Worm (Caenorhabditis elegans) whole organism, late embryonic: ENCODE results near the gene sek-5.

ENCODE experiments used
- C08G9.2 ChIP-seq: sonication (generic microtip); optimal IDR thresholded peaks from 2 replicates; lab custom pipeline; 2016; ENCODE audit warnings: mild to moderate bottlenecking, missing genetic modification characterization, moderate library complexity, missing compliant biosample characterization
- C38D4.7 ChIP-seq: fragments of 200-800 bp; sonication (Bioruptor generic); optimal IDR thresholded peaks from 2 replicates; lab custom pipeline; 2018; ENCODE audit warnings: mild to moderate bottlenecking, missing genetic modification characterization, moderate library complexity, missing compliant biosample characterization
- F13H6.1 ChIP-seq: sonication (generic microtip); optimal IDR thresholded peaks from 2 replicates; lab custom pipeline; 2016; ENCODE audit warnings: missing genetic modification characterization, missing compliant biosample characterization
- K02D7.2 ChIP-seq: sonication (generic microtip); optimal IDR thresholded peaks from 2 replicates; lab custom pipeline; 2017; ENCODE audit warnings: mild to moderate bottlenecking, missing genetic modification characterization, missing compliant biosample characterization
- Y22D7AL.16 ChIP-seq: sonication (generic microtip); optimal IDR thresholded peaks from 2 replicates; lab custom pipeline; 2016; ENCODE audit warnings: missing genetic modification characterization, missing compliant biosample characterization
- ahr-1 ChIP-seq: sonication (generic microtip); optimal IDR thresholded peaks from 2 replicates; lab custom pipeline; 2016; ENCODE audit warnings: missing genetic modification characterization, missing compliant biosample characterization
- ama-1 ChIP-seq: fragments of 150-350 bp; optimal IDR thresholded peaks from 2 replicates; lab custom pipeline; 2014
- ceh-14 ChIP-seq: sonication (generic microtip); optimal IDR thresholded peaks from 2 replicates; lab custom pipeline; 2016; ENCODE audit warnings: missing genotype, missing genetic modification characterization, missing compliant biosample characterization
- ceh-19 ChIP-seq: fragments of 200-800 bp; sonication (Bioruptor generic); optimal IDR thresholded peaks from 2 replicates; lab custom pipeline; 2018; ENCODE audit warnings: mild to moderate bottlenecking, missing genetic modification characterization, missing compliant biosample characterization
- ceh-22 ChIP-seq: sonication (generic microtip); optimal IDR thresholded peaks from 2 replicates; lab custom pipeline; 2017; ENCODE audit warnings: missing biosample characterization, missing genetic modification characterization
- ceh-30 ChIP-seq: fragments of 150-350 bp; optimal IDR thresholded peaks from 2 replicates; lab custom pipeline; 2014; ENCODE audit warnings: missing biosample characterization, missing genetic modification characterization
- ceh-31 ChIP-seq: sonication (generic microtip); optimal IDR thresholded peaks from 2 replicates; lab custom pipeline; 2016; ENCODE audit warnings: missing genetic modification characterization, missing compliant biosample characterization
- ceh-34 ChIP-seq: sonication (generic microtip); optimal IDR thresholded peaks from 2 replicates; lab custom pipeline; 2016; ENCODE audit warnings: mild to moderate bottlenecking, missing genetic modification characterization, missing compliant biosample characterization
- ceh-45 ChIP-seq: fragments of 200-800 bp; sonication (Bioruptor generic); IDR thresholded peaks from 2 replicates; pipeline ENCODE4 v1.3.6; 2022; ENCODE audit warnings: missing genetic modification reagents, missing genetic modification characterization, missing compliant biosample characterization
- ceh-6 ChIP-seq: fragments of 200-800 bp; sonication (Bioruptor generic); optimal IDR thresholded peaks from 2 replicates; lab custom pipeline; 2018; ENCODE audit warnings: mild to moderate bottlenecking, missing genetic modification characterization, missing compliant biosample characterization
- che-1 ChIP-seq: sonication (generic microtip); optimal IDR thresholded peaks from 2 replicates; lab custom pipeline; 2016; ENCODE audit warnings: mild to moderate bottlenecking, missing genetic modification characterization, missing compliant biosample characterization
- dve-1 ChIP-seq: sonication (generic microtip); optimal IDR thresholded peaks from 2 replicates; lab custom pipeline; 2017; ENCODE audit warnings: antibody characterized with exemption, mild to moderate bottlenecking, missing genetic modification characterization, missing compliant biosample characterization
- elt-2 ChIP-seq: sonication (generic microtip); optimal IDR thresholded peaks from 2 replicates; lab custom pipeline; 2016; ENCODE audit warnings: missing genetic modification reagents, missing genetic modification characterization, missing compliant biosample characterization
- elt-4 ChIP-seq: sonication (generic microtip); optimal IDR thresholded peaks from 2 replicates; lab custom pipeline; 2016; ENCODE audit warnings: missing genetic modification characterization, missing compliant biosample characterization
- ets-4 ChIP-seq: sonication (generic microtip); optimal IDR thresholded peaks from 2 replicates; lab custom pipeline; 2016; ENCODE audit warnings: missing genetic modification characterization, missing compliant biosample characterization
- eyg-1 ChIP-seq: sonication (generic microtip); optimal IDR thresholded peaks from 2 replicates; lab custom pipeline; 2016; ENCODE audit warnings: missing genotype, missing genetic modification characterization, missing compliant biosample characterization
- fax-1 ChIP-seq: sonication (generic microtip); optimal IDR thresholded peaks from 2 replicates; lab custom pipeline; 2016; ENCODE audit warnings: missing genotype, missing genetic modification characterization, missing compliant biosample characterization
- gmeb-2 ChIP-seq: sonication (generic microtip); optimal IDR thresholded peaks from 2 replicates; lab custom pipeline; 2016; ENCODE audit warnings: missing genetic modification characterization, inconsistent platforms, missing compliant biosample characterization
- hlh-13 ChIP-seq: fragments of 200-800 bp; sonication (Bioruptor generic); optimal IDR thresholded peaks from 2 replicates; lab custom pipeline; 2018; ENCODE audit warnings: mild to moderate bottlenecking, missing genetic modification characterization, missing compliant biosample characterization
- hlh-15 ChIP-seq: sonication (generic microtip); optimal IDR thresholded peaks from 2 replicates; lab custom pipeline; 2016; ENCODE audit warnings: missing genetic modification characterization, missing compliant biosample characterization
- hlh-6 ChIP-seq: sonication (generic microtip); optimal IDR thresholded peaks from 2 replicates; lab custom pipeline; 2016; ENCODE audit warnings: missing genotype, missing genetic modification characterization, missing compliant biosample characterization
- hlh-8 ChIP-seq: sonication (generic microtip); optimal IDR thresholded peaks from 2 replicates; lab custom pipeline; 2016; ENCODE audit warnings: missing genotype, missing genetic modification characterization, missing compliant biosample characterization
- lim-6 ChIP-seq: sonication (generic microtip); optimal IDR thresholded peaks from 2 replicates; lab custom pipeline; 2016; ENCODE audit warnings: missing genetic modification characterization, missing compliant biosample characterization
- lin-11 ChIP-seq: fragments of 200-800 bp; sonication (Bioruptor generic); optimal IDR thresholded peaks from 2 replicates; lab custom pipeline; 2018; ENCODE audit warnings: mild to moderate bottlenecking, missing genetic modification characterization, missing compliant biosample characterization
- madf-2 ChIP-seq: sonication (generic microtip); optimal IDR thresholded peaks from 2 replicates; lab custom pipeline; 2017; ENCODE audit warnings: missing genetic modification characterization, missing compliant biosample characterization
- nfya-1 ChIP-seq: sonication (generic microtip); optimal IDR thresholded peaks from 2 replicates; lab custom pipeline; 2017; ENCODE audit warnings: missing genetic modification characterization, mild to moderate bottlenecking, missing compliant biosample characterization, antibody characterized with exemption, moderate library complexity
- nhr-11 ChIP-seq: fragments of 150-350 bp; optimal IDR thresholded peaks from 2 replicates; lab custom pipeline; 2014; ENCODE audit warnings: missing biosample characterization, missing genetic modification characterization
- nhr-232 ChIP-seq: sonication (generic microtip); optimal IDR thresholded peaks from 2 replicates; lab custom pipeline; 2016; ENCODE audit warnings: missing genetic modification characterization, missing compliant biosample characterization
- npax-4 ChIP-seq: sonication (generic microtip); optimal IDR thresholded peaks from 2 replicates; lab custom pipeline; 2016; ENCODE audit warnings: missing genetic modification characterization, missing compliant biosample characterization
- pat-9 ChIP-seq: fragments of 200-800 bp; sonication (Bioruptor generic); optimal IDR thresholded peaks from 2 replicates; lab custom pipeline; 2018; ENCODE audit warnings: mild to moderate bottlenecking, missing genetic modification characterization, moderate library complexity, missing compliant biosample characterization
- pax-1 ChIP-seq: fragments of 150-350 bp; optimal IDR thresholded peaks from 2 replicates; lab custom pipeline; 2014; ENCODE audit warnings: missing biosample characterization, missing genetic modification characterization
- pha-4 ChIP-seq: fragments of 150-350 bp; optimal IDR thresholded peaks from 2 replicates; lab custom pipeline; 2018; ENCODE audit warnings: missing biosample characterization, missing genetic modification reagents, missing genetic modification characterization
- sdc-2 ChIP-seq: sonication (generic microtip); optimal IDR thresholded peaks from 2 replicates; lab custom pipeline; 2016; ENCODE audit warnings: missing genotype, missing genetic modification characterization, missing compliant biosample characterization
- sox-4 ChIP-seq: sonication (generic microtip); optimal IDR thresholded peaks from 2 replicates; lab custom pipeline; 2017; ENCODE audit warnings: mild to moderate bottlenecking, missing genetic modification characterization, inconsistent platforms, missing compliant biosample characterization
- tbx-2 ChIP-seq: sonication (generic microtip); optimal IDR thresholded peaks from 2 replicates; lab custom pipeline; 2016; ENCODE audit warnings: missing genetic modification characterization, missing compliant biosample characterization
- unc-3 ChIP-seq, 2 experiments: fragments of 200-800 bp in 1 of 2; sonication (Bioruptor generic) in 1 of 2; sonication (generic microtip) in 1 of 2; conservative IDR thresholded peaks in 1 of 2; optimal IDR thresholded peaks in 1 of 2; 2 replicates each; pipeline versions ENCODE4 v1.3.6 to Lab custom; 2016 to 2022; ENCODE audit warnings: missing compliant biosample characterization in 2 of 2, missing genetic modification characterization in 2 of 2, missing genetic modification reagents in 1 of 2
- unc-42 ChIP-seq: sonication (generic microtip); optimal IDR thresholded peaks from 2 replicates; lab custom pipeline; 2016; ENCODE audit warnings: missing genotype, missing genetic modification characterization, missing compliant biosample characterization
- unc-86 ChIP-seq: sonication (generic microtip); optimal IDR thresholded peaks from 2 replicates; lab custom pipeline; 2016; ENCODE audit warnings: missing genetic modification characterization, missing compliant biosample characterization
- zip-5 ChIP-seq: sonication (generic microtip); optimal IDR thresholded peaks from 2 replicates; lab custom pipeline; 2016; ENCODE audit warnings: missing genetic modification characterization, missing compliant biosample characterization
- ztf-16 ChIP-seq: sonication (generic microtip); optimal IDR thresholded peaks from 2 replicates; lab custom pipeline; 2017; ENCODE audit warnings: missing genetic modification characterization, missing compliant biosample characterization

Gene sek-5

DNA sequence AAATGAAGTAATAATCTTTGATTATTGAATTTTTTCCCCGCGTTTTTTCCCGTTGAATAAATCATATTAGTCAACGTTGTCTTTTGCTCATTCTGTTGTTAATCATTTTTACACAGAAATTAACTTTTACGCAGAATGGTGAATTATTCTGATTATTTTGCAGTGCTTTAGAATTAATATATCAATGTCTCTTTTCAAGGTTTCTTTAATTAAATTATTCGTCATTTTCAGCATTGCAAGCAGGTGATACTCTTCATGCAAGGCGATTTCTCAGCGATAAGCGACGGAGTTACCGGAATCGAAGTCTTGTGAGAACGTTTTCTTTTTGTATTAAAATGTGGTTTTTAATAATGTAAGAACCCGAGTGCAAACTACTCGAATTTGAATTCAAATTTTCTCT lies 10.2 kb downstream of the sek-5 start:
- TF ChIP-seq ets-4 (tag; lab: Kevin White, UChicago) (no peak), zip-5 (no peak), dve-1 (tag; lab: Kevin White, UChicago) (no peak), ahr-1 (tag; lab: Kevin White, UChicago) (no peak), lin-11 (tag; lab: Kevin White, UChicago) (no peak), ceh-6 (GFP tag; lab: Kevin White, UChicago) (no peak), ceh-30 (tag; lab: Kevin White, UChicago) (no peak), hlh-15 (tag; lab: Kevin White, UChicago) (no peak), ceh-31 (tag; lab: Kevin White, UChicago) (no peak), unc-42 (tag; lab: Kevin White, UChicago) (no peak), ama-1 (lab: Kevin White, UChicago) (no peak), fax-1 (no peak), tbx-2 (no peak), hlh-13 (GFP tag; lab: Kevin White, UChicago) (no peak), npax-4 (no peak)

DNA sequence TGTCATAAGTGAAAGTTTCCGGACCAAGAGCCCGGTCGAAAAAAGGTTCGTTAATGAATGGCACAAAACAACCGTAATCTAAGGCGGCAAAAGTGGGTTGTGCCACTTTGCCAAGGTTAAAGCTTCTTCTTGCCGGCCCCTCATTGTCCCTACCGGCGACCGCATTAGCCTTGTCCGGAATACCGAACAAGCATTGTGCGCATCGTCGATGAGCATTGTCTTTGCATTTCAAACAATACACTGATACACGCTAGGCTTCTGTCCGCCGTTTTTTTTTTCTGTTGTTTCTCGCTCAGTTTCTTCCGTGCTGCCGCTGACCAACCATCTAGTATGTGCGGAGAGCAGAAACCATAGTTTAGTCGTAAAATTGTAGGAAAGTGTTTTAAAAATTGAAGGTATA lies 19.9 kb downstream of the sek-5 start, which contains the start of gene C03F11.2:
Gene C03F11.2, minus strand, starts transcription at position 101 of the 400 bp plus-strand sequence.
- TF ChIP-seq eyg-1 (tag; lab: Kevin White, UChicago): no peak
- TF ChIP-seq hlh-8 (tag; lab: Kevin White, UChicago): no peak

DNA sequence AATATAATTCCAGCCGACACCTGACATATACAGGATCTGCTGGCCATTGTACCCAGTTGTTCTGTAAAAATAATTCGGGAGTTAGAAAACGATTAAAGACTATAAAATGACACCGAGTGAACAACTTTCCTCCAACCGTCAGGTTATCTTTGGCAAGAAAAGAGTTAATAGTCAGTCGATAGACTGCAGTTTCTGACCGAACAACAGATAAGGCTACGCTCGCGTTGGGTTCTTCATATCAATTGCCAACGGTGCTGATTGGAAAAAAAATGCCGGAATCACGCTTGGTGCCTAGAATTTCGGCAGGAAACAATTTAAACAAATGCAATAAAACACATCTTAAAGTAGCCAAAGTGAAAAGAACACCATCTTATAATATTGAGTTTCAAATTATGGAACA lies 23.1 kb downstream of the sek-5 start, which contains the start of gene scav-1:
Gene scav-1, minus strand, starts transcription at position 61 of the 400 bp plus-strand sequence.
- TF ChIP-seq nfya-1 (no peak), pha-4 (tag; lab: Kevin White, UChicago) (no peak), elt-2 (tag; lab: Kevin White, UChicago) (peak; percentile 61), K02D7.2 (tag; lab: Kevin White, UChicago) (no peak), hlh-6 (tag; lab: Kevin White, UChicago) (no peak)

DNA sequence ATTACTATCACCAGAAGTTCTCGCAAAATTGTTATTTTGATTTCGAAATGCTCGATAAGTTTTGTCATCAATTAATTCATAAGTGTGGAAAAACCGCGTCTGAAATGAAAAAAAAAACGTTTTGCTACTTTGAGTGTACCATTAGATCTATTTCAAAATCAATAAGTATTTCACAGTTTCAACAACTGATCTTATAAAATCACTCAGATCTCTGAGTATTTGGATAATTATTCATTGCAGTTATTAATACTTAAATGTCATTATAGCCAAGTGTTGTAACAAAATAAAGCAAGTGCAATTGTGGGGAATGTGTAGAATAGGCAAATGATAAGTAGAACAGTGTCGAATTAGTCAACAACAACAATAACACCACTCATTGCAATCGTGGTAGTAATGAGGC lies 28.9 kb downstream of the sek-5 start, which contains the start of gene C03F11.4:
Gene C03F11.4, minus strand, starts transcription at position 101 of the 400 bp plus-strand sequence.
- no peak for TF ChIP-seq ceh-19 (GFP tag; lab: Kevin White, UChicago)
- TF ChIP-seq unc-86 (tag; lab: Kevin White, UChicago): no peak
- TF ChIP-seq lim-6 (tag; lab: Kevin White, UChicago): no peak
- no peak for TF ChIP-seq ztf-16 (tag; lab: Kevin White, UChicago)
- no peak for TF ChIP-seq nhr-11 (tag; lab: Kevin White, UChicago)
- no peak for TF ChIP-seq unc-3 (GFP tag; conservative IDR thresholded peaks at IDR 0.05; lab: Robert Waterston, UW)
- no peak for TF ChIP-seq unc-3 (tag; optimal IDR thresholded peaks at IDR 0.05; lab: Kevin White, UChicago)
- TF ChIP-seq ceh-22 (tag; lab: Kevin White, UChicago): no peak
- no peak for TF ChIP-seq C08G9.2 (tag; lab: Kevin White, UChicago)
- no peak for TF ChIP-seq elt-4
- TF ChIP-seq che-1: no peak
- no peak for TF ChIP-seq ceh-45
- TF ChIP-seq zip-5: no peak

DNA sequence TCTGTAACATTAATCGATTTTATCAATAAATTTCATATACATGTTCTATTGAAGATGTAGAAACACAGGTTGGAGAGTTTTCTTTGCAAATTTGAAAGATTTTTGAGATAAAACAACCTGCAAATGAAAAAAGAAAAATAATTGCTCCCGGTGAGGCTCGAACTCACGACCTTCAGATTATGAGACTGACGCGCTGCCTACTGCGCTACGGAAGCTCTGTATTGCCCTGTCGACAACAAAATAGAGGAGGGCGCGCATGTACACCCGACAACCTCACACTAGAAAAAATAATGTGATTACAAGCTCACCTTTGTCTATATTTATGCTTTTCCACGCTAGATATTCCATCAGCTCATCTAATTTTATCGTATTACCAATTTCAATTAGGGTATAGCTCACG lies 29.9 kb downstream of the sek-5 start:
- peak; percentile 42 for TF ChIP-seq fax-1
- no peak for TF ChIP-seq hlh-13 (GFP tag; lab: Kevin White, UChicago)
- TF ChIP-seq F13H6.1 (tag; lab: Kevin White, UChicago): peak; percentile 16
- TF ChIP-seq sox-4 (tag; lab: Kevin White, UChicago): peak; percentile 27
- TF ChIP-seq elt-2 (tag; lab: Kevin White, UChicago): peak; percentile 59
- peak; percentile 4 for TF ChIP-seq Y22D7AL.16
- peak; percentile 65 for TF ChIP-seq sdc-2 (tag; lab: Kevin White, UChicago)
- peak; percentile 11 for TF ChIP-seq nfya-1
- TF ChIP-seq C08G9.2 (tag; lab: Kevin White, UChicago): no peak
- TF ChIP-seq pax-1 (tag; lab: Kevin White, UChicago): no peak
- peak; percentile 32 for TF ChIP-seq gmeb-2
- peak; percentile 69 for TF ChIP-seq unc-3 (GFP tag; conservative IDR thresholded peaks at IDR 0.05; lab: Robert Waterston, UW)
- TF ChIP-seq unc-3 (tag; optimal IDR thresholded peaks at IDR 0.05; lab: Kevin White, UChicago): no peak
- TF ChIP-seq dve-1 (tag; lab: Kevin White, UChicago): no peak
- TF ChIP-seq C38D4.7 (GFP tag; lab: Kevin White, UChicago): peak; percentile 37
- peak; percentile 8 for TF ChIP-seq nhr-232 (tag; lab: Kevin White, UChicago)
- TF ChIP-seq che-1: peak; percentile 35
- TF ChIP-seq madf-2: peak; percentile 31
- TF ChIP-seq ceh-14 (tag; lab: Kevin White, UChicago): peak; percentile 18
- peak; percentile 37 for TF ChIP-seq pat-9
- peak; percentile 31 for TF ChIP-seq zip-5
- no peak for TF ChIP-seq tbx-2
- TF ChIP-seq ceh-34: peak; percentile 17
- no peak for TF ChIP-seq elt-4
